Worm (Caenorhabditis elegans): ENCODE data around the gene cpz-2.
A peak's percentile ranks its signal among the peaks of the same experiment; 100 is the strongest.

cpz-2 gene

ce11 chrV:13358823-13359592 lies 22.0 kb upstream of the cpz-2 start, which contains the start of gene F32H5.3:
Gene F32H5.3 (plus strand): TSS chrV:13359335.
- TF ChIP-seq nhr-25 (tag; optimal IDR thresholded peaks at IDR 0.05; ENCODE audit: borderline replicate concordance, insufficient read depth) (peak; percentile 0), mdl-1 (tag; optimal IDR thresholded peaks at IDR 0.05) (peak in 1 of 2 experiments; percentile 44), nhr-77 (tag; optimal IDR thresholded peaks at IDR 0.05) (no peak), ceh-44 (GFP tag; IDR thresholded peaks at IDR 0.05) (no peak), spr-1 (tag; optimal IDR thresholded peaks at IDR 0.05) (no peak), unc-62 (GFP tag; optimal IDR thresholded peaks at IDR 0.05 in 1 of 2) (peak in 1 of 2 experiments; percentile 97), unc-62 (tag; optimal IDR thresholded peaks at IDR 0.05) (no peak), Y75B8A.6 (GFP tag; IDR thresholded peaks at IDR 0.05) (no peak), ceh-28 (tag; optimal IDR thresholded peaks at IDR 0.05) (no peak), lsy-2 (tag; optimal IDR thresholded peaks at IDR 0.05) (peak in 1 of 2 experiments; percentile 37), hlh-30 (tag; optimal IDR thresholded peaks at IDR 0.05; ENCODE audit: insufficient read depth) (no peak), ZK337.2 (GFP tag; IDR thresholded peaks at IDR 0.05) (no peak), snpc-1.2 (GFP tag; IDR thresholded peaks at IDR 0.05) (no peak), dmd-6 (GFP tag; IDR thresholded peaks at IDR 0.05) (no peak; the same call in 1 of the 2 replicates), mxl-3 (GFP tag; optimal IDR thresholded peaks at IDR 0.05) (peak; percentile 35), nhr-28 (tag; optimal IDR thresholded peaks at IDR 0.05) (peak; percentile 63), unc-130 (GFP tag; optimal IDR thresholded peaks at IDR 0.05) (no peak), nhr-10 (tag; optimal IDR thresholded peaks at IDR 0.05) (no peak)

- TF ChIP-seq D1046.2 (GFP tag; IDR thresholded peaks at IDR 0.05) (no peak), nhr-6 (tag; optimal IDR thresholded peaks at IDR 0.05) (no peak), hif-1 (tag; optimal IDR thresholded peaks at IDR 0.05) (no peak), Y105C5A.15 (GFP tag; IDR thresholded peaks at IDR 0.05) (no peak), mxl-2 (GFP tag; conservative IDR thresholded peaks at IDR 0.05) (no peak), mep-1 (tag; optimal IDR thresholded peaks at IDR 0.05) (no peak), nhr-48 (tag; optimal IDR thresholded peaks at IDR 0.05) (no peak), ceh-82 (tag; optimal IDR thresholded peaks at IDR 0.05) (no peak), ceh-62 (tag; optimal IDR thresholded peaks at IDR 0.05) (no peak), lim-7 (GFP tag; IDR thresholded peaks at IDR 0.05) (no peak), mdt-29 (GFP tag; IDR thresholded peaks at IDR 0.05) (no peak), dmd-9 (GFP tag; IDR thresholded peaks at IDR 0.05) (no peak), nhr-76 (tag; optimal IDR thresholded peaks at IDR 0.05) (no peak), zip-11 (GFP tag; IDR thresholded peaks at IDR 0.05) (no peak), F37D6.2 (tag; optimal IDR thresholded peaks at IDR 0.05) (no peak)
These were observed 20.7 kb upstream of the cpz-2 start, which contains the start of gene F32H5.4 for ce11 chrV:13360254-13360653. Gene F32H5.4 (plus strand): TSS chrV:13360554.

- peak; percentile 31 for TF ChIP-seq aha-1 (tag)
- TF ChIP-seq ceh-44 (GFP tag; IDR thresholded peaks at IDR 0.05): no peak
- TF ChIP-seq snpc-1.2 (GFP tag; IDR thresholded peaks at IDR 0.05): no peak
- no peak for TF ChIP-seq tag-97 (GFP tag; IDR thresholded peaks at IDR 0.05)
- TF ChIP-seq nhr-42 (GFP tag; IDR thresholded peaks at IDR 0.05): no peak
These were observed 17.6 kb upstream of the cpz-2 start, which contains the start of gene srg-46 for ce11 chrV:13363415-13363814. Gene srg-46 (plus strand): TSS chrV:13363715.

- TF ChIP-seq madf-5 (GFP tag; IDR thresholded peaks at IDR 0.05) (no peak), ZK337.2 (GFP tag; IDR thresholded peaks at IDR 0.05) (no peak), ces-1 (GFP tag; optimal IDR thresholded peaks at IDR 0.05) (no peak), vab-7 (GFP tag; IDR thresholded peaks at IDR 0.05) (no peak), dpl-1 (GFP tag; optimal IDR thresholded peaks at IDR 0.05) (no peak), unc-62 (GFP tag; optimal IDR thresholded peaks at IDR 0.05 in 1 of 2) (peak in 1 of 2 experiments; percentile 92), unc-62 (tag; optimal IDR thresholded peaks at IDR 0.05) (no peak), F44E2.7 (GFP tag; IDR thresholded peaks at IDR 0.05) (no peak), mxl-3 (GFP tag; optimal IDR thresholded peaks at IDR 0.05) (no peak)
These were observed 16.8 kb upstream of the cpz-2 start for ce11 chrV:13364227-13364626.

Measured in whole organism, L4 larva.